Worm (Caenorhabditis elegans): ENCODE measurements around the gene F42A8.1.

The F42A8.1 gene

DNA sequence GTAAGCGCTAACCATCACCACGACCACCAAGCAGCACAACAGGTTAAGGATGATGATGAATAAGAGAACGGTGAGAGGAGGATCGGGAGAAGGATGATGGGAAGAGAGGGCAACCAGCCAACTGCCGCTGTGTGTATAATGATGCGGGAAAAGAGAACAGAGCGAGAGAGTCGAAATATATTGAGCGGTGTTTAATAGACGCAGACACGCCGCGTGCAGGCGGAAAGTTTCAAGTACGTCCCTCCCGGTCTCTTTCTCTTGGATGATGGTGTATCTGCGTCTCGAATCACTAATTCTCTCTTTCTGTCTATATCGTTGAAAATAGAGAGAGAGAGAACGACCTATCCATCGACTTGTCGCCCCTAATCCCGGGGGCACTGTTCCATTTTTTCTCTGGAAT lies 10.3 kb upstream of the F42A8.1 start (continued):
- no peak for TF ChIP-seq skn-1 (tag; optimal IDR thresholded peaks at IDR 0.05)

DNA sequence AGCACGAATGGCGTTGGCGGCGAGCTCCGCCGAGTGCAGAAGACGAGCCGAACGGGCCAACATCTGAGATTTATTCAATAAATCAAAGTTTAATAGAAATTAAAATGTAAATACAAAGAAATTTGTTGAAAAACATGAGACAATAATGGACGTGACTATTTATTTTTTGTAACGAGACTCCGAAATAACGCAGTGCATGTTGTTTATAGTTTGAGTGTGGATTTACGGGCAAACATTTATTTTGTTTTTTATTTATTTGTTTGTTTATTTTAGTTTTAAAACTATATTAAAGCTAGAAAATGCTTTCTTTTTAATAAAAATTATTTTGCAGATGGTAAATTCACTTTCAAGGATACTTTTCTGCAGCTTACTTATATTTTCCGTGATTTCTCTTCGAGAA lies 6.3 kb upstream of the F42A8.1 start, which contains the start of the genes sdhb-1 and cup-15:
Gene sdhb-1 (minus strand): TSS at position 63 of the 400 bp plus-strand sequence.
Gene cup-15 (plus strand): TSS at position 332 of the 400 bp plus-strand sequence.
- TF ChIP-seq lsy-12 (tag; optimal IDR thresholded peaks at IDR 0.05) (no peak), egl-27 (tag; optimal IDR thresholded peaks at IDR 0.05) (no peak), ceh-82 (tag; optimal IDR thresholded peaks at IDR 0.05) (no peak), fkh-2 (tag; optimal IDR thresholded peaks at IDR 0.05) (no peak), jun-1 (tag; optimal IDR thresholded peaks at IDR 0.05) (no peak), mml-1 (tag; optimal IDR thresholded peaks at IDR 0.05) (no peak), ceh-16 (tag; optimal IDR thresholded peaks at IDR 0.05) (no peak), nhr-11 (tag; optimal IDR thresholded peaks at IDR 0.05) (no peak), aly-2 (tag; optimal IDR thresholded peaks at IDR 0.05) (no peak), ama-1 (optimal IDR thresholded peaks at IDR 0.05) (no peak), sea-2 (GFP tag; optimal IDR thresholded peaks at IDR 0.05) (no peak), ceh-9 (tag; optimal IDR thresholded peaks at IDR 0.05) (no peak), nfya-1 (tag; optimal IDR thresholded peaks at IDR 0.05; ENCODE audit: insufficient read depth) (peak; percentile 3), nhr-23 (tag; optimal IDR thresholded peaks at IDR 0.05) (no peak), elt-2 (tag; optimal IDR thresholded peaks at IDR 0.05) (peak; percentile 9), pha-4 (tag; optimal IDR thresholded peaks at IDR 0.05) (peak; percentile 79), nhr-67 (tag; optimal IDR thresholded peaks at IDR 0.05) (no peak), nhr-237 (tag; optimal IDR thresholded peaks at IDR 0.05) (no peak), nhr-43 (tag; optimal IDR thresholded peaks at IDR 0.05; ENCODE audit: poor library complexity, severe bottlenecking) (no peak), unc-39 (tag; optimal IDR thresholded peaks at IDR 0.05) (no peak), elt-3 (tag; optimal IDR thresholded peaks at IDR 0.05) (no peak), R02D3.7 (tag; optimal IDR thresholded peaks at IDR 0.05) (peak; percentile 75), hmg-11 (tag; optimal IDR thresholded peaks at IDR 0.05) (peak; percentile 24), skn-1 (tag; optimal IDR thresholded peaks at IDR 0.05) (no peak)

DNA sequence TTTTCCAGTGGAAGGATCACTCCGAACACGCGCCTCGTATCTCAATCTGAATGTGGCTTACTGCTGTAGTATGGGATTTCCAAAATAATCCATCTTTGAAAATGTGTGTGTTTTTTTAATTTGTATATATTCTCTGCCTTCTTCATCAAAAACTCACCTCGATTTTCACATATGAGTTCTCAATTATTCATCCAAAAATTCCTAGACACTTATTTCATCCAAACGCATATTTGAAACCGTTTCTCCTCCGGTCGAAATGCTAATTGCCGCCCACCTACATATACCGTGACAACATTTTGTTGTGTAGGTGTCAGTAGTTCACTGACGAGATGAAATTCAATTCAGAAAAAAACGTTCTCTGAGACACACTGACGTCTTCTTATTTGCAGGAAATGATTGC lies 1.1 kb upstream of the F42A8.1 start:
- no peak for TF ChIP-seq lsy-12 (tag; optimal IDR thresholded peaks at IDR 0.05)
- TF ChIP-seq lin-39 (tag; optimal IDR thresholded peaks at IDR 0.05) = no peak
- no peak for TF ChIP-seq nhr-11 (tag; optimal IDR thresholded peaks at IDR 0.05)
- no peak for TF ChIP-seq pha-4 (tag; optimal IDR thresholded peaks at IDR 0.05)
- TF ChIP-seq sea-2 (GFP tag; optimal IDR thresholded peaks at IDR 0.05) = no peak
- TF ChIP-seq mml-1 (tag; optimal IDR thresholded peaks at IDR 0.05) = no peak
- TF ChIP-seq egl-27 (tag; optimal IDR thresholded peaks at IDR 0.05) = no peak
- no peak for TF ChIP-seq fkh-10 (GFP tag; optimal IDR thresholded peaks at IDR 0.05)

DNA sequence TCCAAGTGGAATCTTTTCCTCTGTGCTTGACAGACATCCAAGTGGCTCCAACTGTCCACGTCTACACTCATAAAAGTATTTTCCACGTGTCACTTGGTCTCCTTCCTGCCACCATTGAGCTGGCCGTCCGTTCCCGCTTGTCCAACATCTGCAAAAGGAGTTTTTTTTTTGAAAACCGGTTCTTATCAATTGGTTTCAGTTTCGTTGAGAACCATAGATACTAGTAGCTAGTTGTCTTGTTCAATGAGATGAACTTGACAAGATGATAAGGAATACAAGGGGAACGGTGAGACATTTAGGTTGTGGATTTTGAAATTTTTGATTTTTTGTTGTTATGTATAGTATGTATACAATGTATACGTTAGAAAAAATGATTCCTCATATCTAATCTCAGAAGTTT lies 596 bp downstream of the F42A8.1 start:
- TF ChIP-seq nhr-25 (tag; optimal IDR thresholded peaks at IDR 0.05) = no peak
- no peak for TF ChIP-seq R02D3.7 (tag; optimal IDR thresholded peaks at IDR 0.05)
- no peak for TF ChIP-seq elt-2 (tag; optimal IDR thresholded peaks at IDR 0.05)
- TF ChIP-seq jun-1 (tag; optimal IDR thresholded peaks at IDR 0.05) = no peak
- no peak for TF ChIP-seq fkh-2 (tag; optimal IDR thresholded peaks at IDR 0.05)
- no peak for TF ChIP-seq mml-1 (tag; optimal IDR thresholded peaks at IDR 0.05)
- TF ChIP-seq nhr-11 (tag; optimal IDR thresholded peaks at IDR 0.05) = no peak
- TF ChIP-seq nhr-12 (tag; optimal IDR thresholded peaks at IDR 0.05) = no peak
- TF ChIP-seq lsy-12 (tag; optimal IDR thresholded peaks at IDR 0.05) = no peak
- no peak for TF ChIP-seq eor-1 (tag; optimal IDR thresholded peaks at IDR 0.05)
- TF ChIP-seq ceh-28 (tag; optimal IDR thresholded peaks at IDR 0.05) = no peak
- no peak for TF ChIP-seq ama-1 (optimal IDR thresholded peaks at IDR 0.05)
- TF ChIP-seq ceh-16 (tag; optimal IDR thresholded peaks at IDR 0.05) = no peak
- TF ChIP-seq lin-15B (tag; optimal IDR thresholded peaks at IDR 0.05) = no peak

DNA sequence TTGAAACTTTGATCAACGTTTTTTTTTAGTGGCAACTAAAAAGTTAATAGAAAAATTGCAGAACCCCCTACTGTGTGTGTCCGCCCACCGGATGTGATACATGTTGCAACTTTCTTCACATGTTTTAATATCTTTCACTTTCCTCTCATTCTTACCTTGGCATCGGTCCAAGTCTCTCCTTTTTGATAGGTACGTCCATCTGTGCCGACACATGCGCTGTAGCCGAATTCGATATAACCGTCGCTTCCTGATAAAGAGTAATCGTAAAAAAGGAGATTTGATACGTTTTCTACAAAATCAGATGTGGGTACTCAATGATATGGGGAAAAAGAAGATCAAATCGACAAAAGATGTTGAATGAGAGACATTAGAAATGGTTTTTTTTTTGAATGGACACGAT lies 1.3 kb downstream of the F42A8.1 start:
- TF ChIP-seq sea-2 (GFP tag; optimal IDR thresholded peaks at IDR 0.05) (no peak), elt-3 (tag; optimal IDR thresholded peaks at IDR 0.05) (no peak), zag-1 (tag; optimal IDR thresholded peaks at IDR 0.05) (no peak), mdl-1 (tag; optimal IDR thresholded peaks at IDR 0.05) (no peak), ceh-9 (tag; optimal IDR thresholded peaks at IDR 0.05) (no peak), snpc-4 (tag; optimal IDR thresholded peaks at IDR 0.05) (no peak), R02D3.7 (tag; optimal IDR thresholded peaks at IDR 0.05) (no peak), hmg-11 (tag; optimal IDR thresholded peaks at IDR 0.05) (no peak), ZK546.5 (tag; optimal IDR thresholded peaks at IDR 0.05) (no peak), elt-2 (tag; optimal IDR thresholded peaks at IDR 0.05) (no peak)

Measured in whole organism, L3 larva.